Worm (Caenorhabditis elegans) whole organism, late embryonic: ENCODE measurements around the gene nsy-4.
"Not testable (repeated sequence)": the region's sequence is repeated elsewhere in the genome, so short reads cannot be mapped to it uniquely, and the experiment has no call there.

ENCODE experiments used
- C08G9.2 ChIP-seq: sonication (generic microtip); optimal IDR thresholded peaks from 2 replicates; lab custom pipeline; 2016; ENCODE audit warnings: mild to moderate bottlenecking, missing genetic modification characterization, moderate library complexity, missing compliant biosample characterization
- K02D7.2 ChIP-seq: sonication (generic microtip); optimal IDR thresholded peaks from 2 replicates; lab custom pipeline; 2017; ENCODE audit warnings: mild to moderate bottlenecking, missing genetic modification characterization, missing compliant biosample characterization
- K09A11.1 ChIP-seq: sonication (generic microtip); optimal IDR thresholded peaks from 2 replicates; lab custom pipeline; 2017; ENCODE audit warnings: antibody characterized with exemption, mild to moderate bottlenecking, missing genetic modification characterization, missing compliant biosample characterization; ENCODE audit not compliant: insufficient read depth
- T23F11.4 ChIP-seq: fragments of 200-800 bp; sonication (Bioruptor generic); optimal IDR thresholded peaks from 2 replicates; lab custom pipeline; 2018; ENCODE audit warnings: mild to moderate bottlenecking, missing genetic modification characterization, missing compliant biosample characterization
- ahr-1 ChIP-seq: sonication (generic microtip); optimal IDR thresholded peaks from 2 replicates; lab custom pipeline; 2016; ENCODE audit warnings: missing genetic modification characterization, missing compliant biosample characterization
- ceh-22 ChIP-seq: sonication (generic microtip); optimal IDR thresholded peaks from 2 replicates; lab custom pipeline; 2017; ENCODE audit warnings: missing biosample characterization, missing genetic modification characterization
- ceh-30 ChIP-seq: fragments of 150-350 bp; optimal IDR thresholded peaks from 2 replicates; lab custom pipeline; 2014; ENCODE audit warnings: missing biosample characterization, missing genetic modification characterization
- ceh-31 ChIP-seq: sonication (generic microtip); optimal IDR thresholded peaks from 2 replicates; lab custom pipeline; 2016; ENCODE audit warnings: missing genetic modification characterization, missing compliant biosample characterization
- ceh-48 ChIP-seq: sonication (generic microtip); optimal IDR thresholded peaks from 2 replicates; lab custom pipeline; 2016; ENCODE audit warnings: missing genetic modification characterization, inconsistent platforms, missing compliant biosample characterization
- ceh-9 ChIP-seq: sonication (generic microtip); optimal IDR thresholded peaks from 2 replicates; lab custom pipeline; 2016; ENCODE audit warnings: mild to moderate bottlenecking, missing genetic modification characterization, inconsistent platforms, missing compliant biosample characterization
- che-1 ChIP-seq: sonication (generic microtip); optimal IDR thresholded peaks from 2 replicates; lab custom pipeline; 2016; ENCODE audit warnings: mild to moderate bottlenecking, missing genetic modification characterization, missing compliant biosample characterization
- dve-1 ChIP-seq: sonication (generic microtip); optimal IDR thresholded peaks from 2 replicates; lab custom pipeline; 2017; ENCODE audit warnings: antibody characterized with exemption, mild to moderate bottlenecking, missing genetic modification characterization, missing compliant biosample characterization
- elt-2 ChIP-seq: sonication (generic microtip); optimal IDR thresholded peaks from 2 replicates; lab custom pipeline; 2016; ENCODE audit warnings: missing genetic modification reagents, missing genetic modification characterization, missing compliant biosample characterization
- elt-4 ChIP-seq: sonication (generic microtip); optimal IDR thresholded peaks from 2 replicates; lab custom pipeline; 2016; ENCODE audit warnings: missing genetic modification characterization, missing compliant biosample characterization
- ets-4 ChIP-seq: sonication (generic microtip); optimal IDR thresholded peaks from 2 replicates; lab custom pipeline; 2016; ENCODE audit warnings: missing genetic modification characterization, missing compliant biosample characterization
- fax-1 ChIP-seq: sonication (generic microtip); optimal IDR thresholded peaks from 2 replicates; lab custom pipeline; 2016; ENCODE audit warnings: missing genotype, missing genetic modification characterization, missing compliant biosample characterization
- fkh-10 ChIP-seq: fragments of 150-350 bp; optimal IDR thresholded peaks from 2 replicates; lab custom pipeline; 2014; ENCODE audit warnings: missing biosample characterization, missing genetic modification reagents, missing genetic modification characterization
- fkh-6 ChIP-seq: sonication (generic microtip); optimal IDR thresholded peaks from 2 replicates; lab custom pipeline; 2016; ENCODE audit warnings: missing genetic modification characterization, missing compliant biosample characterization
- gmeb-2 ChIP-seq: sonication (generic microtip); optimal IDR thresholded peaks from 2 replicates; lab custom pipeline; 2016; ENCODE audit warnings: missing genetic modification characterization, inconsistent platforms, missing compliant biosample characterization
- hlh-15 ChIP-seq: sonication (generic microtip); optimal IDR thresholded peaks from 2 replicates; lab custom pipeline; 2016; ENCODE audit warnings: missing genetic modification characterization, missing compliant biosample characterization
- lin-11 ChIP-seq: fragments of 200-800 bp; sonication (Bioruptor generic); optimal IDR thresholded peaks from 2 replicates; lab custom pipeline; 2018; ENCODE audit warnings: mild to moderate bottlenecking, missing genetic modification characterization, missing compliant biosample characterization
- nfya-1 ChIP-seq: sonication (generic microtip); optimal IDR thresholded peaks from 2 replicates; lab custom pipeline; 2017; ENCODE audit warnings: missing genetic modification characterization, mild to moderate bottlenecking, missing compliant biosample characterization, antibody characterized with exemption, moderate library complexity
- nhr-232 ChIP-seq: sonication (generic microtip); optimal IDR thresholded peaks from 2 replicates; lab custom pipeline; 2016; ENCODE audit warnings: missing genetic modification characterization, missing compliant biosample characterization
- npax-4 ChIP-seq: sonication (generic microtip); optimal IDR thresholded peaks from 2 replicates; lab custom pipeline; 2016; ENCODE audit warnings: missing genetic modification characterization, missing compliant biosample characterization
- odd-2 ChIP-seq: sonication (generic microtip); optimal IDR thresholded peaks from 2 replicates; lab custom pipeline; 2017; ENCODE audit warnings: antibody characterized with exemption, mild to moderate bottlenecking, missing genetic modification characterization, missing compliant biosample characterization
- pat-9 ChIP-seq: fragments of 200-800 bp; sonication (Bioruptor generic); optimal IDR thresholded peaks from 2 replicates; lab custom pipeline; 2018; ENCODE audit warnings: mild to moderate bottlenecking, missing genetic modification characterization, moderate library complexity, missing compliant biosample characterization
- pax-1 ChIP-seq: fragments of 150-350 bp; optimal IDR thresholded peaks from 2 replicates; lab custom pipeline; 2014; ENCODE audit warnings: missing biosample characterization, missing genetic modification characterization
- ref-2 ChIP-seq: sonication (generic microtip); optimal IDR thresholded peaks from 2 replicates; lab custom pipeline; 2016; ENCODE audit warnings: missing genetic modification characterization, missing compliant biosample characterization
- rnt-1 ChIP-seq: sonication (generic microtip); optimal IDR thresholded peaks from 2 replicates; lab custom pipeline; 2016; ENCODE audit warnings: missing genetic modification characterization, missing compliant biosample characterization
- sox-4 ChIP-seq: sonication (generic microtip); optimal IDR thresholded peaks from 2 replicates; lab custom pipeline; 2017; ENCODE audit warnings: mild to moderate bottlenecking, missing genetic modification characterization, inconsistent platforms, missing compliant biosample characterization
- syd-9 ChIP-seq: sonication (generic microtip); optimal IDR thresholded peaks from 2 replicates; lab custom pipeline; 2016; ENCODE audit warnings: mild to moderate bottlenecking, missing genetic modification characterization, moderate library complexity, missing compliant biosample characterization
- tbx-7 ChIP-seq: sonication (generic microtip); optimal IDR thresholded peaks from 2 replicates; lab custom pipeline; 2016; ENCODE audit warnings: missing genotype, missing genetic modification characterization, missing compliant biosample characterization
- unc-3 ChIP-seq, 2 experiments: fragments of 200-800 bp in 1 of 2; sonication (Bioruptor generic) in 1 of 2; sonication (generic microtip) in 1 of 2; conservative IDR thresholded peaks in 1 of 2; optimal IDR thresholded peaks in 1 of 2; 2 replicates each; pipeline versions ENCODE4 v1.3.6 to Lab custom; 2016 to 2022; ENCODE audit warnings: missing compliant biosample characterization in 2 of 2, missing genetic modification characterization in 2 of 2, missing genetic modification reagents in 1 of 2
- unc-55 ChIP-seq: sonication (generic microtip); optimal IDR thresholded peaks from 2 replicates; lab custom pipeline; 2017; ENCODE audit warnings: missing biosample characterization, missing genetic modification reagents, missing genetic modification characterization
- zip-5 ChIP-seq: sonication (generic microtip); optimal IDR thresholded peaks from 2 replicates; lab custom pipeline; 2016; ENCODE audit warnings: missing genetic modification characterization, missing compliant biosample characterization
- ztf-16 ChIP-seq: sonication (generic microtip); optimal IDR thresholded peaks from 2 replicates; lab custom pipeline; 2017; ENCODE audit warnings: missing genetic modification characterization, missing compliant biosample characterization

The nsy-4 gene

ce11 chrIV:2322998-2323397 lies at the start of gene nsy-4:
Gene nsy-4, plus strand, starts transcription at chrIV:2323271.
- TF ChIP-seq ref-2 (no peak), elt-2 (tag; lab: Kevin White, UChicago) (no peak), lin-11 (tag; lab: Kevin White, UChicago) (no peak), ceh-48 (no peak), ahr-1 (tag; lab: Kevin White, UChicago) (no peak), ceh-31 (tag; lab: Kevin White, UChicago) (no peak), fax-1 (tag; lab: Kevin White, UChicago) (no peak)

ce11 chrIV:2275545-2275944 lies 47.5 kb upstream of the nsy-4 start, which contains the start of gene M70.5:
Gene M70.5, minus strand, starts transcription at chrIV:2275622.
- TF ChIP-seq T23F11.4; nfya-1 (tag; lab: Kevin White, UChicago); nhr-232 (tag; lab: Kevin White, UChicago): not testable (repeated sequence)

- no peak for TF ChIP-seq nfya-1 (tag; lab: Kevin White, UChicago)
- TF ChIP-seq zip-5 (tag; lab: Kevin White, UChicago): no peak
- TF ChIP-seq fkh-6 (tag; lab: Kevin White, UChicago): no peak
- TF ChIP-seq sox-4 (tag; lab: Kevin White, UChicago): no peak
- no peak for TF ChIP-seq ets-4
- no peak for TF ChIP-seq pat-9 (tag; lab: Kevin White, UChicago)
Measured at ce11 chrIV:2281353-2281976, 41.6 kb upstream of the nsy-4 start.

- TF ChIP-seq elt-2 (tag; lab: Kevin White, UChicago): peak; percentile 45
- no peak for TF ChIP-seq elt-4 (tag; lab: Kevin White, UChicago)
- TF ChIP-seq, all 69 proteins: peak for 1
Measured at ce11 chrIV:2284462-2285047, 38.5 kb upstream of the nsy-4 start.

ce11 chrIV:2292119-2292518 lies 31.0 kb upstream of the nsy-4 start:
- TF ChIP-seq K02D7.2 (tag; lab: Kevin White, UChicago): no peak
- no peak for TF ChIP-seq dve-1 (tag; lab: Kevin White, UChicago)
- no peak for TF ChIP-seq C08G9.2 (tag; lab: Kevin White, UChicago)
- no peak for TF ChIP-seq elt-4 (tag; lab: Kevin White, UChicago)
- no peak for TF ChIP-seq odd-2 (tag; lab: Kevin White, UChicago)
- no peak for TF ChIP-seq K09A11.1
- TF ChIP-seq lin-11 (tag; lab: Kevin White, UChicago): no peak
- no peak for TF ChIP-seq fkh-6 (tag; lab: Kevin White, UChicago)
- TF ChIP-seq ztf-16 (tag; lab: Kevin White, UChicago): no peak
- TF ChIP-seq ceh-30 (tag; lab: Kevin White, UChicago): no peak
- no peak for TF ChIP-seq che-1 (tag; lab: Kevin White, UChicago)
- no peak for TF ChIP-seq ref-2

- TF ChIP-seq gmeb-2: no peak
- TF ChIP-seq unc-55 (GFP tag; lab: Kevin White, UChicago): peak; percentile 61
- TF ChIP-seq, all 69 proteins: peak for 1
Measured at ce11 chrIV:2296639-2297038, 26.4 kb upstream of the nsy-4 start.

- no peak for TF ChIP-seq nfya-1 (tag; lab: Kevin White, UChicago)
- no peak for TF ChIP-seq fkh-10 (GFP tag; lab: Kevin White, UChicago)
- no peak for TF ChIP-seq syd-9
- TF ChIP-seq ceh-9 (tag; lab: Kevin White, UChicago): no peak
- no peak for TF ChIP-seq sox-4 (tag; lab: Kevin White, UChicago)
- no peak for TF ChIP-seq ceh-48
- no peak for TF ChIP-seq fkh-6 (tag; lab: Kevin White, UChicago)
- TF ChIP-seq ceh-22 (tag; lab: Kevin White, UChicago): no peak
- no peak for TF ChIP-seq che-1 (tag; lab: Kevin White, UChicago)
- TF ChIP-seq tbx-7 (tag; lab: Kevin White, UChicago): no peak
- TF ChIP-seq elt-4 (tag; lab: Kevin White, UChicago): no peak
- TF ChIP-seq pax-1 (tag; lab: Kevin White, UChicago): no peak
- no peak for TF ChIP-seq npax-4 (tag; lab: Kevin White, UChicago)
- no peak for TF ChIP-seq hlh-15 (tag; lab: Kevin White, UChicago)
- no peak for TF ChIP-seq rnt-1 (tag; lab: Kevin White, UChicago)
- TF ChIP-seq unc-3 (GFP tag; conservative IDR thresholded peaks at IDR 0.05; lab: Robert Waterston, UW): no peak
- TF ChIP-seq unc-3 (tag; optimal IDR thresholded peaks at IDR 0.05; lab: Kevin White, UChicago): no peak
- TF ChIP-seq elt-2 (tag; lab: Kevin White, UChicago): no peak
- no peak for TF ChIP-seq lin-11 (tag; lab: Kevin White, UChicago)
- TF ChIP-seq ets-4: no peak
Measured at ce11 chrIV:2298388-2298787, 24.7 kb upstream of the nsy-4 start.
